Worm (Caenorhabditis elegans): Measurements from ENCODE around the gene T13C5.2.

ce11 chrX:6162037-6162436 is 22.8 kb upstream of the T13C5.2 start:
- TF ChIP-seq snpc-1.2 (GFP tag; IDR thresholded peaks at IDR 0.05) (no peak), D1046.2 (GFP tag; IDR thresholded peaks at IDR 0.05) (no peak), nhr-76 (tag; optimal IDR thresholded peaks at IDR 0.05) (no peak), ceh-82 (tag; optimal IDR thresholded peaks at IDR 0.05) (no peak), ceh-62 (tag; optimal IDR thresholded peaks at IDR 0.05) (no peak), pqm-1 (tag; optimal IDR thresholded peaks at IDR 0.05) (no peak), nhr-11 (tag; optimal IDR thresholded peaks at IDR 0.05) (no peak), snpc-4 (tag; optimal IDR thresholded peaks at IDR 0.05) (no peak), unc-39 (tag; optimal IDR thresholded peaks at IDR 0.05) (no peak)

All from whole organism, L4 larva.